Worm (Caenorhabditis elegans) whole organism, early embryonic: ENCODE data around the gene pcp-1.

Experiments used
- B0310.2 ChIP-seq: sonication (generic microtip); optimal IDR thresholded peaks from 2 replicates; lab custom pipeline; 2016; ENCODE audit warnings: mild to moderate bottlenecking, missing genetic modification characterization, missing compliant biosample characterization
- F13C5.2 ChIP-seq: sonication (generic microtip); optimal IDR thresholded peaks from 2 replicates; lab custom pipeline; 2017; ENCODE audit warnings: mild to moderate bottlenecking, missing genetic modification characterization, inconsistent platforms, missing compliant biosample characterization
- aly-1 ChIP-seq: sonication (generic microtip); optimal IDR thresholded peaks from 2 replicates; lab custom pipeline; 2016; ENCODE audit warnings: missing genetic modification characterization, missing compliant biosample characterization
- ama-1 ChIP-seq: fragments of 150-350 bp; optimal IDR thresholded peaks from 2 replicates; lab custom pipeline; 2014
- ceh-36 ChIP-seq: sonication (generic microtip); optimal IDR thresholded peaks from 2 replicates; lab custom pipeline; 2016; ENCODE audit warnings: missing genetic modification characterization, inconsistent platforms, missing compliant biosample characterization
- ets-7 ChIP-seq: sonication (generic microtip); optimal IDR thresholded peaks from 2 replicates; lab custom pipeline; 2016; ENCODE audit warnings: missing genotype, missing genetic modification characterization, missing compliant biosample characterization
- flt-1 ChIP-seq: fragments of 200-800 bp; sonication (Bioruptor generic); IDR thresholded peaks from 2 replicates; pipeline ENCODE4 v1.3.6; 2022; ENCODE audit warnings: missing genetic modification characterization, missing compliant biosample characterization
- hmg-4 ChIP-seq: fragments of 200-800 bp; sonication (Bioruptor generic); optimal IDR thresholded peaks from 2 replicates; lab custom pipeline; 2018; ENCODE audit warnings: mild to moderate bottlenecking, missing genetic modification characterization, missing compliant biosample characterization
- hnd-1 ChIP-seq: sonication (generic microtip); optimal IDR thresholded peaks from 2 replicates; lab custom pipeline; 2016; ENCODE audit warnings: missing genetic modification characterization, missing compliant biosample characterization
- scrt-1 ChIP-seq: fragments of 200-800 bp; sonication (Bioruptor generic); IDR thresholded peaks from 2 replicates; pipeline ENCODE4 v1.3.6; 2022; ENCODE audit warnings: missing genetic modification characterization, missing compliant biosample characterization
- sea-1 ChIP-seq: fragments of 200-800 bp; sonication (Bioruptor generic); conservative IDR thresholded peaks from 2 replicates; pipeline ENCODE4 v1.3.6; 2022; ENCODE audit warnings: missing genetic modification characterization, missing compliant biosample characterization
- tbx-11 ChIP-seq: fragments of 200-800 bp; sonication (Bioruptor generic); IDR thresholded peaks from 2 replicates; pipeline ENCODE4 v1.3.6; 2022; ENCODE audit warnings: missing genetic modification characterization, missing compliant biosample characterization

DNA sequence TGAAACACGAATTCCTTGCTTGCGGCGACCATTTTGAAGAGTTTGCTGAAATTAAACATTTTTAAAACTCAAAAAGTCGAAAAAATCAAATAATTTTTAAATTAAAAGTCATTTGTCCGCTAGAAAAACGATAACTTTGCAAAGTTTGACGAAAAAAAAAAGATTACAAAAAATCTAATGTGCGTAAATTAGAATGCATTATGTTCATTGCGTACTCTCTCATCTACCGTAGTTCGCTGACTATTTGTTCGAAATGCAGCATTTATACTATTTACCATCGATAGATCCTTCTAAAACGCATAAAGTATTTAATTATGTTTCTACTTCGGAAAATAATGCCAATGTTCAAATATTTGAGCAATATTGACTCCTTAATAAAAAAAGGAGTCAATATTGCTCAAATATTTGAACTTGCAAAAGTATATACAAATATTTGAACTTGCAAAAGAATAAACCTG, 17.3 kb downstream of the pcp-1 start, which contains the start of gene bath-15:
- TF ChIP-seq scrt-1 (GFP tag; lab: Robert Waterston, UW) (no peak), ets-7 (tag; lab: Kevin White, UChicago) (no peak), ceh-36 (tag; lab: Kevin White, UChicago) (no peak), F13C5.2 (tag; lab: Kevin White, UChicago) (no peak), ama-1 (lab: Kevin White, UChicago) (no peak), aly-1 (no peak), hnd-1 (no peak), hmg-4 (GFP tag; lab: Kevin White, UChicago) (no peak), sea-1 (GFP tag; lab: Robert Waterston, UW) (no peak), flt-1 (GFP tag; lab: Robert Waterston, UW) (no peak), tbx-11 (GFP tag; lab: Robert Waterston, UW) (no peak), B0310.2 (tag; lab: Kevin White, UChicago) (no peak)
